Fruit fly (Drosophila melanogaster): ENCODE measurements around the gene Rbp1.

Rbp1 gene

DNA sequence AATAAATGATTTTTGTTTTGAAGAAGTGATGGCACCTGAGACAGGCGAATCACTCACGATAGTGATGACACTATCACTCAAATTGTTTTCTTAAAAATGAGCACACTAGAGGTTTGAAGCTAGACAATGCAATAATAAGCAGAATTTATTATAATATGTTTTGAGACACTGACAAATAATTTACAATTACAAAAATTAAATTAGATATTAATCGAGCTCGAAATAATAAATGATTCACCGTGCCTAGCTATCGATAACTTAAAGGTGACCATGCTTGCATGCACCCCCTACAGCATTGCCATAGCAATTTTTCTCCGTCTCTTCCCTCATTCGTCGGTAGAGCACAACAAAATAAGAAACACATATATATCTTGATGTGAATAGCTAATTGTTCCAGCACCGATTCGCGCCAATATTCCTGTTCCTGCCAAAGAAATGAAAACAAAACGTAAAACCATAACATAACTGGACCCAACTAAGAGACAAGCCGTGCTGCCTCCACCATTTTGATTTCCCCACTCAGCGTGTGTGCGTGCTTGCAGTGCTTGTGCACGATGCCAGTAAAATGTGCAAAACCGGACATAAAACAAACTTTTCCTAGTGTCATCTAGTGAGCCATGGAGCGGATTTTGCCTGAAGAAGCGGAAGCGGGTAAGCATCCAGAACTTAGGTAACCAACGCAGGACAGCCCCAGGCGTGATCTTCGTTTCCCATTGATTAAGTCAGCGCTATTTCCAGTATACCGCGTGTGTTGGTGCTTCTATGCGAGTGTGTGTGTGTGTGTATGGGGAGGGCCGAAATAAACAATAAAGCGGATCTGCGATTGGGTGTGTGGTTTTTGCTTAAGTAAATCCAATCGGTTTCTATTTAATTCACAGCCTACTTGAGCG lies 23.0 kb upstream of the Rbp1 start, which contains the start of the genes MED7 and Cap-H2 (continued):
- TF ChIP-seq tll (GFP tag; optimal IDR thresholded peaks at IDR 0.05) (peak; percentile 56 to 78), CG18011 (GFP tag; optimal IDR thresholded peaks at IDR 0.05) (peak; percentile 6), CG10979 (tag; optimal IDR thresholded peaks at IDR 0.05) (peak; percentile 67), stc (GFP tag; IDR thresholded peaks at IDR 0.05) (peak; percentile 16; the same call in 1 of the 2 replicates), jing (GFP tag; optimal IDR thresholded peaks at IDR 0.05) (peak; percentile 29), chinmo (GFP tag; IDR thresholded peaks at IDR 0.05; ENCODE audit: partially characterized antibody) (peak; percentile 96), Doc3 (GFP tag; IDR thresholded peaks at IDR 0.05; ENCODE audit: partially characterized antibody) (peak; percentile 99), hth (optimal IDR thresholded peaks at IDR 0.05) (no peak), Ets97D (GFP tag; optimal IDR thresholded peaks at IDR 0.05) (peak; percentile 95), Abd-B (GFP tag; optimal IDR thresholded peaks at IDR 0.05) (peak; percentile 84), CG4424 (GFP tag; optimal IDR thresholded peaks at IDR 0.05) (peak; percentile 91), CG12155 (GFP tag; optimal IDR thresholded peaks at IDR 0.05) (peak; percentile 85), CG14441 (GFP tag; IDR thresholded peaks at IDR 0.05) (peak; percentile 84), z (GFP tag; IDR thresholded peaks at IDR 0.05) (no peak), CG9876 (GFP tag; optimal IDR thresholded peaks at IDR 0.05) (peak; percentile 8), Dp (GFP tag; optimal IDR thresholded peaks at IDR 0.05) (peak; percentile 14), Atf-2 (GFP tag; optimal IDR thresholded peaks at IDR 0.05) (peak; percentile 59), CG8089 (GFP tag; optimal IDR thresholded peaks at IDR 0.05) (peak; percentile 61), Hr51 (GFP tag; optimal IDR thresholded peaks at IDR 0.05) (peak in 1 of 2 experiments; percentile 85), CG7963 (GFP tag; IDR thresholded peaks at IDR 0.05; ENCODE audit: partially characterized antibody) (peak; percentile 97), caup (GFP tag; optimal IDR thresholded peaks at IDR 0.05; ENCODE audit: severe bottlenecking) (peak; percentile 58), CG13624 (GFP tag; optimal IDR thresholded peaks at IDR 0.05) (peak; percentile 91), cas (GFP tag; IDR thresholded peaks at IDR 0.05) (peak; percentile 65), HHEX (GFP tag; optimal IDR thresholded peaks at IDR 0.05) (peak; percentile 68), Neu2 (GFP tag; optimal IDR thresholded peaks at IDR 0.05; ENCODE audit: borderline replicate concordance) (no peak), CG15696 (tag; optimal IDR thresholded peaks at IDR 0.05) (peak; percentile 84), Opbp (GFP tag; IDR thresholded peaks at IDR 0.05; ENCODE audit: partially characterized antibody) (peak; percentile 96), CG4404 (GFP tag; IDR thresholded peaks at IDR 0.05) (peak; percentile 84), dpn (GFP tag; optimal IDR thresholded peaks at IDR 0.05) (peak; percentile 81 to 85), Mes4 (GFP tag; optimal IDR thresholded peaks at IDR 0.05) (peak; percentile 53), CG30403 (GFP tag; optimal IDR thresholded peaks at IDR 0.05) (peak; percentile 91), CG10959 (GFP tag; IDR thresholded peaks at IDR 0.05) (no peak; the same call in 1 of the 2 replicates), Lim3 (GFP tag; IDR thresholded peaks at IDR 0.05) (no peak), CG1233 (GFP tag; optimal IDR thresholded peaks at IDR 0.05) (peak; percentile 59), CG6175 (GFP tag; IDR thresholded peaks at IDR 0.05) (peak; percentile 56; the same call in 1 of the 3 replicates), CG8765 (GFP tag; IDR thresholded peaks at IDR 0.05) (peak; percentile 72), ftz-f1 (GFP tag; optimal IDR thresholded peaks at IDR 0.05) (peak; percentile 5), D (optimal IDR thresholded peaks at IDR 0.05) (peak; percentile 25), D (GFP tag; optimal IDR thresholded peaks at IDR 0.05) (peak; percentile 60), maf-S (GFP tag; optimal IDR thresholded peaks at IDR 0.05) (peak; percentile 53), esg (GFP tag; conservative IDR thresholded peaks at IDR 0.05) (peak; percentile 78), CHES-1-like (GFP tag; optimal IDR thresholded peaks at IDR 0.05) (peak; percentile 74), Awh (GFP tag; IDR thresholded peaks at IDR 0.05) (peak; percentile 67), CG31441 (GFP tag; IDR thresholded peaks at IDR 0.05) (no peak; the same call in none of the 2 replicates), CG17802 (tag; optimal IDR thresholded peaks at IDR 0.05) (peak; percentile 0), trem (tag; optimal IDR thresholded peaks at IDR 0.05) (peak; percentile 90), CG15601 (tag; optimal IDR thresholded peaks at IDR 0.05) (peak; percentile 72), CG12299 (tag; optimal IDR thresholded peaks at IDR 0.05) (peak; percentile 47)
